Fruit fly (Drosophila melanogaster) whole organism: Measurements from ENCODE around the gene CG8870.

Experiments
- CG8478 ChIP-seq: fragments of >200 bp; optimal IDR thresholded peaks from 2 replicates; lab custom pipeline; 2018; ENCODE audit warnings: inconsistent platforms
- Dll ChIP-seq: fragments of >200 bp; optimal IDR thresholded peaks from 2 replicates; lab custom pipeline; 2017
- EcR ChIP-seq, 2 experiments: fragments of >200 bp; optimal IDR thresholded peaks; 2 replicates each; lab custom pipeline; 2017; ENCODE audit warnings: missing biosample characterization in 2 of 2, missing genetic modification characterization in 2 of 2, missing genetic modification reagents in 2 of 2
- pan ChIP-seq: fragments of >200 bp; optimal IDR thresholded peaks from 2 replicates; lab custom pipeline; 2017
- psq ChIP-seq: fragments of >200 bp; optimal IDR thresholded peaks from 2 replicates; lab custom pipeline; 2017
- usp ChIP-seq: fragments of >200 bp; optimal IDR thresholded peaks from 2 replicates; lab custom pipeline; 2017; ENCODE audit warnings: missing biosample characterization, missing genetic modification characterization, mixed read lengths

The CG8870 gene

DNA sequence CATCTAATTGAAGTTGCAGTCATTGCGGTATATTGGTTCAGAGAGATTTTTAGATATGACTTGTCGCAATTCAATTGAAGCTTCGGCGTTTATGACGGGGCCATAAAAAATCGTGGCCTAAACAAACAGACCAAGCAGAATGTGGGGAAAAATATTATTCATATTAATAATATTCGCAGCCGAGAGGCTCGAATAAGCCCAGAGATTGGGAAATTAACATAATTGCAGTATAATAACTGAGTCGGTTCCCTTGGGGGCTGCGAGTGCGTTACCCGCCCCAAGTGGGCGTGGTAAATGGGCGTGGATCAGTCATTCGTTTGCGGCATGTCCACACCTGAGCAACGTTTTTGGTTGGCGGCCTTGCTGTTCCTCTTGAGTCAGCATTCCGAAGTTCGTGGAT lies 40.3 kb downstream of the CG8870 start, which contains the start of gene Ir87a:
Gene Ir87a, plus strand, starts transcription at position 301 of the 400 bp plus-strand sequence.
- TF ChIP-seq psq, result no peak

DNA sequence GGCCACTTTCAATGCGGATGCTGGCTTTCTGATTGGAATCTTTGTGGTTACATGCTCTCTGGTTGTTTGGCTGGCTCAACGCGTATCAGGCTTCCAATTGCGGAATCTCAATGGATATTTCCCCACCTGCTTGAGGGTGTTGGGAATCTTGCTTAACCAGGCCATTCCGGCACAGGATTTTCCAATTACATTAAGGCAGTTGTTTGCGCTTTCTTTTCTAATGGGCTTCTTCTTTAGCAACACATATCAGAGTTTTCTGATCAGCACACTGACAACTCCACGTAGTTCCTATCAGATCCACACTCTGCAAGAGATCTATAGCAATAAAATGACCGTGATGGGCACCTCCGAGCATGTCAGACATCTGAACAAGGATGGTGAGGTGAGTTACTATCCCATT lies 42.5 kb downstream of the CG8870 start:
- TF ChIP-seq psq, result no peak
- TF ChIP-seq Dll (lab: Kevin White, UChicago), result no peak
- no peak for TF ChIP-seq usp (GFP tag; lab: Kevin White, UChicago)
- TF ChIP-seq CG8478 (lab: Kevin White, UChicago), result no peak
- TF ChIP-seq EcR (GFP tag; optimal IDR thresholded peaks at IDR 0.05; lab: Kevin White, UChicago), result no peak
- TF ChIP-seq pan (lab: Kevin White, UChicago), result no peak

DNA sequence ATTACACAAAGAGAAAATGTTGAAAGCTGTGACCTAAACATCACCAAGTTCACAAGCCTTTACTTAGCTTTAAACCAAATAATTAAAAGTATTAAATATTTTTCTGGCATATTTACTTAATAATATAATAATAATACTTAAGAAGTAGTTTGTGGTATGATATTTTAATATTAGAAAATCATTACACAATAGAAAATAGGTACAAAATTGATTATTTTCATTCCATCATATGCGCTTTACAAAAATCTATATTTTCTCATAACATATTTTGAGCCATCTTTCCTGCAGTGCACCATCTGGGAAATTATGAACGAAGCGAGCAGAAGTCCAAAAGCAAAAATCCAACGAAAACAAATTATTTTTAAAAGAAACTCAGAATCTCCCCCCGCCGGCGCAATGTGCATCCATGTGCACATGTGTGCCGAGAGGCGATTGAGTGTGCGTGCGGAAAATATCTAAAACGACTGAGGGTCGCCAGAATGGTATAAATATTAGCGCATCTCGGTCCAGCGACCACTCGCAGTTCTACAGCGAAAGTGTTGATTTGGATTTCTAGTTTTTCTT lies 45.9 kb downstream of the CG8870 start, which contains the start of gene Act87E:
Gene Act87E, plus strand, starts transcription at position 514 of the 564 bp plus-strand sequence.
- TF ChIP-seq CG8478 (lab: Kevin White, UChicago) (no peak), Dll (lab: Kevin White, UChicago) (no peak), EcR (GFP tag; optimal IDR thresholded peaks at IDR 0.05; lab: Kevin White, UChicago) (no peak), psq (no peak), pan (lab: Kevin White, UChicago) (no peak), usp (GFP tag; lab: Kevin White, UChicago) (no peak)

DNA sequence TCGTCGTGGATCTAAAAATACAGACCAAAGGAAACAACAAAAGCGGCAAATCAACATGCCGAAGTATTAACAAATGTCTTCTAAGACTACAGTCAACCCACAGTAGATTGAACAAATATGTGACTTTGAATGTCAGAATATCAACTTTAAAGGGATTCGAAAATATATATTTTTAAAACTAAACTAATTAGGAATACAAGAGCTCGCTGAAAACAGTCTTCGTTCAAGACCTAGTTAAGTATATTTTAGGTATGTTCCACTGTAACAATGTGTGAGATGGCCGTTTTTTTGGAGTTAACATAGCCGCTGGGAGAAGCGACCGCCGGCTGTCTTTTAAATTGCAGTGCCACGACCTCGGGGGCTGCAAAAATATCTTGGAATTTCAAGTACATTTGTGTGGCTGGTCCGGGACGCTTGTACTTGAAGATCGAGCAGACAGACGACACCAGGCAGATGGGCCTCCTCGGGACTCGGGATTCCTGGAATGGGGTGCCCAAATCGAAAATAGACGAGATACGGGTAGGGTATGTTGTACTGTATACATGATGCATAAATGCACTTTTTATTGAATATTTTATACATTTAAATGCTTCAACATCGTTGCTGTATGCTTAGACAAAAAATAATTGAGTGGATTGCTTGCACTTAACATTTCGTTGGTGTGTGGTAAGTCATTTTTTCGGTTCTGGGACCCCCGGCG lies 48.8 kb downstream of the CG8870 start:
- TF ChIP-seq Dll (lab: Kevin White, UChicago) (no peak), CG8478 (lab: Kevin White, UChicago) (no peak), pan (lab: Kevin White, UChicago) (no peak), EcR (GFP tag; optimal IDR thresholded peaks at IDR 0.05; lab: Kevin White, UChicago) (no peak), usp (GFP tag; lab: Kevin White, UChicago) (no peak), psq (no peak)
